Fruit fly (Drosophila melanogaster): Measurements from ENCODE around the gene CG34109.

- TF ChIP-seq pan (optimal IDR thresholded peaks at IDR 0.05) = no peak
- no peak for TF ChIP-seq psq (optimal IDR thresholded peaks at IDR 0.05)
- TF ChIP-seq CG8478 (optimal IDR thresholded peaks at IDR 0.05) = no peak
- no peak for TF ChIP-seq Dll (optimal IDR thresholded peaks at IDR 0.05)
- no peak for TF ChIP-seq EcR (GFP tag; optimal IDR thresholded peaks at IDR 0.05)
- TF ChIP-seq usp (GFP tag; optimal IDR thresholded peaks at IDR 0.05) = no peak
These were observed 36.9 kb downstream of the CG34109 start for dm6 chr2L:10130763-10131162.
